Worm (Caenorhabditis elegans) whole organism, L1 larva: ENCODE measurements around the gene C24H12.6.

Source experiments
- aha-1 ChIP-seq: fragments of 150-350 bp; optimal IDR thresholded peaks from 2 replicates; lab custom pipeline; 2014; ENCODE audit warnings: missing biosample characterization, missing genetic modification characterization
- ceh-88 ChIP-seq: fragments of 200-800 bp; sonication (Bioruptor generic); IDR thresholded peaks from 2 replicates; pipeline ENCODE4 v1.3.6; 2022; ENCODE audit warnings: missing genetic modification characterization, missing compliant biosample characterization
- efl-3 ChIP-seq: fragments of 200-800 bp; sonication (Bioruptor generic); optimal IDR thresholded peaks from 2 replicates; lab custom pipeline; 2018; ENCODE audit warnings: mild to moderate bottlenecking, missing genetic modification characterization, missing compliant biosample characterization
- fos-1 ChIP-seq: fragments of 150-350 bp; optimal IDR thresholded peaks from 2 replicates; lab custom pipeline; 2014; ENCODE audit warnings: missing biosample characterization, missing genetic modification characterization
- lin-39 ChIP-seq: fragments of 150-350 bp; optimal IDR thresholded peaks from 2 replicates; lab custom pipeline; 2014; ENCODE audit warnings: missing biosample characterization, missing genetic modification reagents, missing genetic modification characterization
- nhr-77 ChIP-seq: fragments of 150-350 bp; optimal IDR thresholded peaks from 2 replicates; lab custom pipeline; 2014; ENCODE audit warnings: missing biosample characterization, missing genetic modification characterization
- nhr-85 ChIP-seq: sonication (generic microtip); peaks from one replicate; lab custom pipeline; 2016; ENCODE audit warnings: missing genetic modification characterization, inconsistent platforms, missing compliant biosample characterization
- skn-1 ChIP-seq: fragments of 150-350 bp; optimal IDR thresholded peaks from 2 replicates; lab custom pipeline; 2014; ENCODE audit warnings: missing biosample characterization, missing genetic modification characterization
- snpc-4 ChIP-seq: fragments of 150-350 bp; optimal IDR thresholded peaks from 2 replicates; lab custom pipeline; 2014; ENCODE audit warnings: missing biosample characterization, missing genetic modification characterization
- snu-23 ChIP-seq: sonication (generic microtip); optimal IDR thresholded peaks from 2 replicates; lab custom pipeline; 2016; ENCODE audit warnings: missing genetic modification characterization, missing compliant biosample characterization
- unc-130 ChIP-seq: fragments of 150-350 bp; optimal IDR thresholded peaks from 2 replicates; lab custom pipeline; 2017; ENCODE audit warnings: missing biosample characterization, missing genetic modification characterization, inconsistent platforms
- zag-1 ChIP-seq: fragments of 150-350 bp; optimal IDR thresholded peaks from 2 replicates; lab custom pipeline; 2014; ENCODE audit warnings: missing biosample characterization, missing genetic modification characterization

DNA sequence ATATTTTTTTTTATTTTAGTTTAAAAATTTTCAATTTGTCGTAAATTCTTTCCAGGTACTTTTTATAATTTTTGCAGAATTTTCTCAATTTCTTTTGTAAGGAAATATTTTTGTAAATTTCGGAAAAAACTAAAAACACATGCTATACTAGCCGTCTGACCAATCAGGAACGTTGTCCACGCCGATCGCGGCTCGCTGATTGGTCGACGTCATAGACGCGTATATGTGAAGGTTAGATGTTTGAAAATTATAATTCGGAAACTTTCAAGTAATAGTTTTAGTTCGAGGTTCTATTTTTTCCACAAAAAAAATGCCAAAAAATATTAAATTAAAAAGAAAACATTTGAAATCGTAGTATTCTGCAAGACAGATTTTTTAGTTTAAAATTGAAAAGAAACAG is 46.4 kb downstream of the C24H12.6 start:
- TF ChIP-seq ceh-88 (no peak), fos-1 (tag; lab: Kevin White, UChicago) (no peak), unc-130 (tag; lab: Kevin White, UChicago) (no peak), lin-39 (tag; lab: Kevin White, UChicago) (no peak), nhr-85 (tag; lab: Kevin White, UChicago) (no peak), zag-1 (no peak), efl-3 (GFP tag; lab: Kevin White, UChicago) (no peak), nhr-77 (tag; lab: Kevin White, UChicago) (no peak), skn-1 (tag; lab: Kevin White, UChicago) (no peak), snpc-4 (tag; lab: Kevin White, UChicago) (no peak), snu-23 (GFP tag; lab: Kevin White, UChicago) (no peak), aha-1 (no peak)
